Fruit fly (Drosophila melanogaster): Measurements from ENCODE around the gene CG13984.

DNA sequence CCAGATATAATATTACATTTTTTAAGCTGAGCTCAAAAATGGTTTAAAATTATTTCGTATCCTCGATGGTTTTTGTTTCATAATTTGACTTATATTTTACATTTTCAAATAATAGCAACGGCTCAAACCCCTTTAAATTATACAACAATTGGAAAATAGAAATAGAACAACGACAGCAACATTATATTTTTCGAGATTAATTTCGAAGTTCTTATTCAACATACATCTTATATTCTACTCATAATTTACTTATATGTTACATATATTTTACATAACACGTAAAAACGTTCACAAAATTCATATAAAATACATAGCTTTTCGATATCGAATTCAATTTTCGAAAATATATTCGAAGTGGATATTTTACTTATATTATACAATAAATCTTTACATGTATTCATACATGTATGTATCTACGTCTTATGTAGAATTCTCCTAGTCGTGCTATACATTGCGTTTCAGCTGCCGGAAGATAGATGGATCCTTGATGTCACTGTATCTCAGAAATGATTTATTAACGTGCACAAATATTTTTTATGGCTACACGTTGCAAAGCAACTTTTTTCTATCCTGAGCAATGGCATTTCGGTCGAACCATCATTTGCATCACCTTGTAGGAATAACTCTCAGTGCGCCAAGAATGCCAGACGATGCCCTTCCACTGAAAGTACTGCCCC lies 48.2 kb downstream of the CG13984 start:
- no peak for TF ChIP-seq Dll (optimal IDR thresholded peaks at IDR 0.05)
- TF ChIP-seq EcR (GFP tag; optimal IDR thresholded peaks at IDR 0.05): no peak
- no peak for TF ChIP-seq CG8478 (optimal IDR thresholded peaks at IDR 0.05)
- no peak for TF ChIP-seq psq (optimal IDR thresholded peaks at IDR 0.05)

All from whole organism.